Worm (Caenorhabditis elegans): ENCODE measurements around the gene ttr-10.

The ttr-10 gene

ce11 chrV:7504271-7504670 lies 49.5 kb downstream of the ttr-10 start, which contains the start of gene srh-229:
TSS of gene srh-229 (minus strand) at chrV:7504371.
- TF ChIP-seq lin-40 (tag; optimal IDR thresholded peaks at IDR 0.05) (no peak), sdz-38 (tag; optimal IDR thresholded peaks at IDR 0.05) (no peak), B0261.1 (tag; optimal IDR thresholded peaks at IDR 0.05) (no peak), B0019.2 (GFP tag; conservative IDR thresholded peaks at IDR 0.05) (no peak), F39B2.1 (GFP tag; IDR thresholded peaks at IDR 0.05) (no peak), rcor-1 (GFP tag; IDR thresholded peaks at IDR 0.05) (no peak), efl-1 (GFP tag; optimal IDR thresholded peaks at IDR 0.05) (no peak), F10E7.11 (tag; optimal IDR thresholded peaks at IDR 0.05) (no peak)

Data from whole organism, young adult.